Fruit fly (Drosophila melanogaster): ENCODE measurements around the gene MtnE.

DNA sequence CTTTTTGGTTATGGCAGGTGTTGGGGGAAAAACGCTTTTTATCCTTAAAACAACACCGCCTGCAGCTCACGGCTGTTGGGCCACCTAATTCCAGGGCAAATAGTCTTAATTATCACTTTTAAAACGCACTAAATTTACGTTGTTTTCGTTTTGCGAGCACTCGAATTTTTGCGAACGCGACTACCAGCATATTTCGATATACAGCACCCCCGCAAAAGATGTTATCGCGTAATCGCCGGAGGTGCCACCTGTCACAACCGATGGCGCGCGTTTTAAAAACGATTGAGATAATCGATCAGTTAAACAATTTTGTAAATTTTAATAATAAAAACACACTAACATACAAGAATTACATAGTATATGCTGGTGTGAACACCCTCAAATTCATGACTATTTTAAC, 17.6 kb upstream of the MtnE start, which contains the start of gene Stat92E:
- no peak for TF ChIP-seq ttk (optimal IDR thresholded peaks at IDR 0.05)
- no peak for TF ChIP-seq insv (optimal IDR thresholded peaks at IDR 0.05)
- TF ChIP-seq Myc (optimal IDR thresholded peaks at IDR 0.05), result no peak
